Fruit fly (Drosophila melanogaster): ENCODE measurements around the gene CG12672.

dm6 chrX:18057202-18057601, 49.8 kb upstream of the CG12672 start:
- TF ChIP-seq usp (GFP tag; optimal IDR thresholded peaks at IDR 0.05) (no peak), psq (optimal IDR thresholded peaks at IDR 0.05) (no peak), Dll (optimal IDR thresholded peaks at IDR 0.05) (no peak), EcR (GFP tag; optimal IDR thresholded peaks at IDR 0.05) (no peak)

All from whole organism.